Worm (Caenorhabditis elegans) whole organism, L4 larva: Measurements from ENCODE around the gene Y49E10.16.

Experiments
- F10B5.3 ChIP-seq: sonication (generic microtip); optimal IDR thresholded peaks from 2 replicates; lab custom pipeline; 2016; ENCODE audit warnings: mild to moderate bottlenecking, missing genetic modification characterization, missing compliant biosample characterization
- F26F4.8 ChIP-seq: fragments of 200-800 bp; sonication (Bioruptor generic); conservative IDR thresholded peaks from 2 replicates; pipeline ENCODE4 v1.3.6; 2022; ENCODE audit warnings: missing genetic modification characterization, missing compliant biosample characterization
- F44E2.7 ChIP-seq: fragments of 200-800 bp; sonication (Bioruptor generic); IDR thresholded peaks from 2 replicates; pipeline ENCODE4 v2.1.2; 2022; ENCODE audit warnings: missing genetic modification characterization, missing compliant biosample characterization
- F49E8.2 ChIP-seq: sonication (generic microtip); optimal IDR thresholded peaks from 2 replicates; lab custom pipeline; 2016; ENCODE audit warnings: missing compliant biosample characterization, mild to moderate bottlenecking, missing genetic modification characterization, borderline replicate concordance
- Y105C5A.15 ChIP-seq: fragments of 200-800 bp; sonication (Bioruptor generic); IDR thresholded peaks from 2 replicates; pipeline ENCODE4 v1.3.6; 2022; ENCODE audit warnings: missing genetic modification characterization, missing compliant biosample characterization
- Y48G9A.11 ChIP-seq: fragments of 200-800 bp; sonication (Bioruptor generic); IDR thresholded peaks from 2 replicates; pipeline ENCODE4 v1.3.6; 2022; ENCODE audit warnings: missing genetic modification reagents, missing genetic modification characterization, missing compliant biosample characterization
- ZK337.2 ChIP-seq: fragments of 200-800 bp; sonication (Bioruptor generic); IDR thresholded peaks from 2 replicates; pipeline ENCODE4 v1.3.6; 2022; ENCODE audit warnings: missing genetic modification reagents, missing genetic modification characterization, missing compliant biosample characterization
- aha-1 ChIP-seq: fragments of 150-350 bp; peaks from one replicate; lab custom pipeline; 2014; ENCODE audit warnings: missing biosample characterization, missing genetic modification characterization
- arid-1 ChIP-seq: fragments of 200-800 bp; sonication (Bioruptor generic); conservative IDR thresholded peaks from 2 replicates; pipeline ENCODE4 v1.3.6; 2022; ENCODE audit warnings: missing genetic modification reagents, missing genetic modification characterization, missing compliant biosample characterization
- ceh-28 ChIP-seq: fragments of 150-350 bp; optimal IDR thresholded peaks from 2 replicates; lab custom pipeline; 2014; ENCODE audit warnings: missing biosample characterization, missing genetic modification reagents, missing genetic modification characterization
- ceh-32 ChIP-seq: sonication (generic microtip); optimal IDR thresholded peaks from 2 replicates; lab custom pipeline; 2016; ENCODE audit warnings: mild to moderate bottlenecking, missing genetic modification characterization, missing compliant biosample characterization; ENCODE audit not compliant: poor library complexity
- ceh-44 ChIP-seq: fragments of 200-800 bp; sonication (Bioruptor generic); IDR thresholded peaks from 2 replicates; pipeline ENCODE4 v1.3.6; 2022; ENCODE audit warnings: missing genetic modification reagents, missing genetic modification characterization, missing compliant biosample characterization
- ceh-62 ChIP-seq: sonication (generic microtip); optimal IDR thresholded peaks from 2 replicates; lab custom pipeline; 2017; ENCODE audit warnings: missing biosample characterization, missing genetic modification characterization
- ctbp-1 ChIP-seq: fragments of 200-800 bp; sonication (Bioruptor generic); IDR thresholded peaks from 2 replicates; pipeline ENCODE4 v1.3.6; 2022; ENCODE audit warnings: missing genetic modification reagents, missing genetic modification characterization, missing compliant biosample characterization
- daf-12 ChIP-seq: fragments of 150-350 bp; optimal IDR thresholded peaks from 2 replicates; lab custom pipeline; 2014; ENCODE audit warnings: missing biosample characterization, missing genetic modification reagents, missing genetic modification characterization
- daf-16 ChIP-seq, 3 experiments: sonication (generic microtip); optimal IDR thresholded peaks; 2 replicates each; lab custom pipeline; 2016 to 2017; ENCODE audit warnings: missing genetic modification characterization in 3 of 3, missing genetic modification reagents in 3 of 3, mild to moderate bottlenecking in 2 of 3, missing compliant biosample characterization in 2 of 3, missing biosample characterization in 1 of 3, moderate library complexity in 1 of 3
- dve-1 ChIP-seq: sonication (generic microtip); optimal IDR thresholded peaks from 2 replicates; lab custom pipeline; 2017; ENCODE audit warnings: antibody characterized with exemption, mild to moderate bottlenecking, missing genetic modification characterization, missing compliant biosample characterization; ENCODE audit not compliant: insufficient read depth
- gei-8 ChIP-seq: fragments of 200-800 bp; sonication (Bioruptor generic); optimal IDR thresholded peaks from 2 replicates; lab custom pipeline; 2018; ENCODE audit warnings: mild to moderate bottlenecking, missing genetic modification characterization, missing compliant biosample characterization
- hif-1 ChIP-seq, 2 experiments: sonication (generic microtip); optimal IDR thresholded peaks; 2 replicates each; lab custom pipeline; 2016 to 2017; ENCODE audit warnings: missing compliant biosample characterization in 2 of 2, missing genetic modification characterization in 2 of 2, missing genetic modification reagents in 2 of 2, missing genotype in 2 of 2, mild to moderate bottlenecking in 1 of 2
- hlh-30 ChIP-seq: sonication (generic microtip); optimal IDR thresholded peaks from 2 replicates; lab custom pipeline; 2017; ENCODE audit warnings: antibody characterized with exemption, mild to moderate bottlenecking, missing genetic modification characterization, missing compliant biosample characterization; ENCODE audit not compliant: insufficient read depth
- lim-7 ChIP-seq: fragments of 200-800 bp; sonication (Bioruptor generic); IDR thresholded peaks from 2 replicates; pipeline ENCODE4 v1.3.6; 2022; ENCODE audit warnings: missing genetic modification characterization, missing compliant biosample characterization
- lin-15B ChIP-seq: fragments of 150-350 bp; sonication (generic microtip); optimal IDR thresholded peaks from 3 replicates; lab custom pipeline; 2014; ENCODE audit warnings: missing biosample characterization, missing genetic modification characterization
- lin-29 ChIP-seq: fragments of 200-800 bp; sonication (Bioruptor generic); IDR thresholded peaks from 2 replicates; pipeline ENCODE4 v1.3.6; 2022; ENCODE audit warnings: missing genetic modification reagents, missing genetic modification characterization, missing compliant biosample characterization
- madf-9 ChIP-seq: fragments of 200-800 bp; sonication (Bioruptor generic); conservative IDR thresholded peaks from 2 replicates; pipeline ENCODE4 v1.3.6; 2022; ENCODE audit warnings: missing genetic modification reagents, missing genetic modification characterization, missing compliant biosample characterization
- mep-1 ChIP-seq: fragments of 150-350 bp; sonication (generic microtip); optimal IDR thresholded peaks from 3 replicates; lab custom pipeline; 2014; ENCODE audit warnings: missing biosample characterization, missing genetic modification characterization
- mxl-2 ChIP-seq: fragments of 200-800 bp; sonication (Bioruptor generic); conservative IDR thresholded peaks from 2 replicates; pipeline ENCODE4 v1.3.6; 2022; ENCODE audit warnings: missing genetic modification reagents, missing genetic modification characterization, missing compliant biosample characterization
- nhr-11 ChIP-seq: fragments of 150-350 bp; optimal IDR thresholded peaks from 2 replicates; lab custom pipeline; 2014; ENCODE audit warnings: missing biosample characterization, missing genetic modification characterization
- nhr-111 ChIP-seq: fragments of 200-800 bp; sonication (Bioruptor generic); optimal IDR thresholded peaks from 2 replicates; lab custom pipeline; 2018; ENCODE audit warnings: mild to moderate bottlenecking, missing genetic modification characterization, missing compliant biosample characterization
- nhr-42 ChIP-seq: fragments of 200-800 bp; sonication (Bioruptor generic); IDR thresholded peaks from 2 replicates; pipeline ENCODE4 v1.3.6; 2022; ENCODE audit warnings: missing genetic modification characterization, missing compliant biosample characterization
- nhr-48 ChIP-seq: sonication (generic microtip); optimal IDR thresholded peaks from 2 replicates; lab custom pipeline; 2016; ENCODE audit warnings: mild to moderate bottlenecking, missing genetic modification characterization, missing compliant biosample characterization
- nhr-76 ChIP-seq: fragments of 150-350 bp; optimal IDR thresholded peaks from 2 replicates; lab custom pipeline; 2014; ENCODE audit warnings: missing biosample characterization, missing genetic modification characterization
- php-3 ChIP-seq: fragments of 200-800 bp; sonication (Bioruptor generic); IDR thresholded peaks from 2 replicates; pipeline ENCODE4 v1.3.6; 2022; ENCODE audit warnings: missing genetic modification reagents, missing genetic modification characterization, missing compliant biosample characterization
- rbr-2 ChIP-seq: sonication (generic microtip); optimal IDR thresholded peaks from 2 replicates; lab custom pipeline; 2016; ENCODE audit warnings: missing genotype, missing genetic modification characterization, missing compliant biosample characterization
- sdz-12 ChIP-seq: fragments of 200-800 bp; sonication (Bioruptor generic); optimal IDR thresholded peaks from 2 replicates; lab custom pipeline; 2018; ENCODE audit warnings: mild to moderate bottlenecking, missing genetic modification characterization, missing compliant biosample characterization
- set-16 ChIP-seq: fragments of 200-800 bp; sonication (Bioruptor generic); IDR thresholded peaks from 2 replicates; pipeline ENCODE4 v1.3.6; 2022; ENCODE audit warnings: missing genetic modification reagents, missing genetic modification characterization, missing compliant biosample characterization
- skn-1 ChIP-seq: fragments of 150-350 bp; optimal IDR thresholded peaks from 2 replicates; lab custom pipeline; 2014; ENCODE audit warnings: missing biosample characterization, missing genetic modification characterization
- spr-3 ChIP-seq: fragments of 200-800 bp; sonication (Bioruptor generic); optimal IDR thresholded peaks from 2 replicates; lab custom pipeline; 2018; ENCODE audit warnings: mild to moderate bottlenecking, missing genetic modification characterization, missing compliant biosample characterization
- tag-97 ChIP-seq: fragments of 200-800 bp; sonication (Bioruptor generic); IDR thresholded peaks from 2 replicates; pipeline ENCODE4 v1.3.6; 2022; ENCODE audit warnings: missing genetic modification characterization, missing compliant biosample characterization
- tra-1 ChIP-seq: fragments of 200-800 bp; sonication (Bioruptor generic); IDR thresholded peaks from 2 replicates; pipeline ENCODE4 v1.3.6; 2022; ENCODE audit warnings: missing genetic modification reagents, missing genetic modification characterization, missing compliant biosample characterization
- vab-7 ChIP-seq: fragments of 200-800 bp; sonication (Bioruptor generic); IDR thresholded peaks from 2 replicates; pipeline ENCODE4 v1.3.6; 2022; ENCODE audit warnings: missing genetic modification reagents, missing genetic modification characterization, missing compliant biosample characterization
- zag-1 ChIP-seq: fragments of 150-350 bp; optimal IDR thresholded peaks from 2 replicates; lab custom pipeline; 2014; ENCODE audit warnings: missing biosample characterization, missing genetic modification characterization
- ztf-11 ChIP-seq: fragments of 150-350 bp; optimal IDR thresholded peaks from 2 replicates; lab custom pipeline; 2014; ENCODE audit warnings: missing biosample characterization, missing genetic modification characterization

Gene Y49E10.16

ce11 chrIII:12466310-12466709 is 36.0 kb downstream of the Y49E10.16 start, which contains the start of gene pstk-1:
Gene pstk-1 (plus strand): TSS chrIII:12466610.
- TF ChIP-seq ZK337.2 (no peak), Y105C5A.15 (GFP tag; lab: Robert Waterston, UW) (no peak), F49E8.2 (tag; lab: Kevin White, UChicago) (no peak), mxl-2 (no peak), nhr-48 (tag; lab: Kevin White, UChicago) (no peak), dve-1 (tag; lab: Kevin White, UChicago) (no peak), madf-9 (GFP tag; lab: Robert Waterston, UW) (no peak)
- TF ChIP-seq, all 104 proteins: peak for 0

- TF ChIP-seq ctbp-1 (GFP tag; lab: Robert Waterston, UW) (no peak), spr-3 (no peak), ceh-62 (tag; lab: Kevin White, UChicago) (no peak), ZK337.2 (no peak), F10B5.3 (no peak), ceh-28 (tag; lab: Kevin White, UChicago) (no peak), daf-12 (tag; lab: Kevin White, UChicago) (no peak), tra-1 (GFP tag; lab: Robert Waterston, UW) (no peak), vab-7 (no peak), mep-1 (tag; lab: Kevin White, UChicago) (no peak), F44E2.7 (GFP tag; lab: Robert Waterston, UW) (no peak), nhr-42 (GFP tag; lab: Robert Waterston, UW) (no peak), skn-1 (no peak), gei-8 (GFP tag; lab: Kevin White, UChicago) (no peak), sdz-12 (GFP tag; lab: Kevin White, UChicago) (no peak), lin-29 (GFP tag; lab: Robert Waterston, UW) (no peak), nhr-111 (GFP tag; lab: Kevin White, UChicago) (no peak), daf-16 (GFP tag; optimal IDR thresholded peaks at IDR 0.05; lab: Kevin White, UChicago) (no peak), daf-16 (tag; optimal IDR thresholded peaks at IDR 0.05; lab: Kevin White, UChicago) (no peak)
Measured at ce11 chrIII:12468869-12469268, 38.6 kb downstream of the Y49E10.16 start, which contains the start of gene Y49E10.29. Gene Y49E10.29 (plus strand): TSS chrIII:12469169.

DNA sequence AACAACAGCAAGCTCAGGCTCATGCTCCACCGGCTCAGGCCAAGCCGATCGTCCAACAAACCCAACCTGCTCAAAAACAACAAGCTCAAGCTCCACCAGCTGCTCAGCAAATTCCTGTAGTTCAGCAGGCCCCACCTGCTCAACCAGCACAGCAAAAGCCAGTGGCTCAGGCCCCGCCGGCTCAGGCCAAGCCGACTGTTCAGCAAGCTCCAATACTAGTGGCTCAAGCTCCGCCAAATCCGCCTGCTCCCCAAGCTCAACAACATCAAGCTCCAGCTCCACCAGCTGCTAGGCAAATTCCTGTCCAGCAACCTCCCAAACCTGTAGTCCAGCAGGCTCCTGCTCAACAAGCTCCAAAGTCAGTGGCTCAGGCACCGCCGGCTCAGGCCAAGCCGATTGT is 39.5 kb downstream of the Y49E10.16 start:
- TF ChIP-seq set-16 (GFP tag; lab: Robert Waterston, UW) (peak; percentile 88), hif-1 (tag; optimal IDR thresholded peaks at IDR 0.05; lab: Kevin White, UChicago) (no peak), lin-15B (tag; lab: Kevin White, UChicago) (no peak)

DNA sequence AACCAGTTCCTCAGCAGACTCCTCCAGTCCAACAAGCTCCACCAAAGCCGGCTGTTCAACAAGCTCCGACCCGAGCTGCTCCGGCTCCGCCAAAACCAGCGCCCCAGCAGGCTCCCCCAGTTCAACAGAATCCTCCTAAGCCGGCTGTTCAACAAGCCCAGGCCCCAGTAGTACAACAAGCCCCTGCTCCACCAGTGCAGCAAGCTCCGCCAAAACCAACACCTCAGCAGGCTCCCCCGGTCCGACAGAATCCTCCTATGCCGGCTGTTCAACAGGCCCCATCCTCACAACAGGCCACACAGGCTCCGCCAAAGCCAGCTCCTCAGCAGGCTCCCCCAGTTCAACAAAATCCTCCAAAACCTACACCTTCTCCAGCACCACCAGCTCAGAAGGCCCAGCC is 40.3 kb downstream of the Y49E10.16 start:
- peak; percentile 91 for TF ChIP-seq set-16 (GFP tag; lab: Robert Waterston, UW)
- no peak for TF ChIP-seq dve-1 (tag; lab: Kevin White, UChicago)
- peak; percentile 39 for TF ChIP-seq aha-1 (tag; lab: Kevin White, UChicago)
- TF ChIP-seq daf-16 (GFP tag; optimal IDR thresholded peaks at IDR 0.05; lab: Kevin White, UChicago), result no peak
- no peak for TF ChIP-seq daf-16 (tag; optimal IDR thresholded peaks at IDR 0.05; lab: Kevin White, UChicago)
- TF ChIP-seq, all 104 proteins: peak for 2

DNA sequence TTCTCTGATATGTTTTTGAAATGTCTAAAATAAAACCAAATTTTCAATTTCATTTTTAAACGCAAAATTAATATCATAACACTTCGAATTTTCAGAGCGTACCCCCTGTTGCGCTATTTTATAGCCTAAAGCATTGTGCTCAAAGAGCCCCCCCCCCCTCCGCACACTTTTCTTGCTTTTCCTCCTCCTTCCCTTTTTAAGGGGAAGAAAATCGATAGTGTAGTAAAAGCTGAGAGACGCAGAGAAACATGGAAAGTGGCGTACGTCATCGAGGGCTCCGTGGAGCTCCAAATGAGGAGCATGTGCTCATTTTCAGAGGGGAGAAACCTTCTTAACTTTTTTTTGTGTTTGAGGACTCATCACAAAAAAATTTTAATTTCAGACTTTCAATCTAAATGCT is 42.2 kb downstream of the Y49E10.16 start, which contains the start of gene cccp-1:
TSS of gene cccp-1 (plus strand) at position 377 of the 400 bp plus-strand sequence.
- peak; percentile 9 for TF ChIP-seq dve-1 (tag; lab: Kevin White, UChicago)
- TF ChIP-seq ceh-44 (GFP tag; lab: Robert Waterston, UW), result no peak
- TF ChIP-seq Y48G9A.11 (GFP tag; lab: Robert Waterston, UW), result no peak
- no peak for TF ChIP-seq gei-8 (GFP tag; lab: Kevin White, UChicago)
- TF ChIP-seq lin-15B (tag; lab: Kevin White, UChicago), result no peak
- TF ChIP-seq nhr-11 (tag; lab: Kevin White, UChicago), result peak; percentile 23
- TF ChIP-seq ztf-11 (tag; lab: Kevin White, UChicago), result no peak
- no peak for TF ChIP-seq sdz-12 (GFP tag; lab: Kevin White, UChicago)
- TF ChIP-seq zag-1 (tag; lab: Kevin White, UChicago), result no peak
- peak; percentile 45 for TF ChIP-seq rbr-2 (tag; lab: Kevin White, UChicago)
- TF ChIP-seq F26F4.8 (GFP tag; lab: Robert Waterston, UW), result no peak
- peak; percentile 44 for TF ChIP-seq mep-1 (tag; lab: Kevin White, UChicago)
- no peak for TF ChIP-seq ceh-32 (tag; lab: Kevin White, UChicago)
- TF ChIP-seq php-3 (GFP tag; lab: Robert Waterston, UW), result no peak
- no peak for TF ChIP-seq lim-7 (GFP tag; lab: Robert Waterston, UW)
- TF ChIP-seq nhr-76, result no peak
- 0 out of 2 replicates have a peak, but pooled peaks have one; percentile 21 for TF ChIP-seq arid-1
- no peak for TF ChIP-seq tag-97
- peak; percentile 55 for TF ChIP-seq hlh-30 (tag; lab: Kevin White, UChicago)
- TF ChIP-seq F49E8.2 (tag; lab: Kevin White, UChicago), result no peak
